Worm (Caenorhabditis elegans): Measurements from ENCODE around the gene glb-31.
A peak's percentile ranks its signal among the peaks of the same experiment; 100 is the strongest.

glb-31 gene

DNA sequence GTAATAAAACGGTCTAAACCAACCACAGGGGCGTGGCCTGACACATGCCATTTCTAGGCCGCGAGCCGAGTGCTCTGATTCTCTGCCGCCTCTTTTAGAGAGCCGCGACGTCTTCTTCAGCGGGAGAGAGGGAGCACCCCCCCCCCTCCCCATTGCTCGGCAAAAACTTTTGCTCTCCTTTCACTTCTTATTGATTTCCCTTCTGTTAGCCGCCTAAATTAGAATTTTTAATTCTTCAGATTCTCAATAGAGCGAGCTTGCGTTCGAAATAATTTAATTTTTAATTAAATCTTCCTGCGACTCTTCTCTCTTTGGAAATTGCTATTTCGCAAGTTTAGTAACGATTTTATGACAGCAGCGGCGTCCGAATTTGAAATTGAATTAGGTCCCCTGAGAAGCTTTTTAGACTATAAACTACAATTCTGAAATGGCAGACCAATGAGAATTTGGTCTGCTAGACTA, 21.8 kb upstream of the glb-31 start (continued):
- no peak for TF ChIP-seq daf-19 (GFP tag; conservative IDR thresholded peaks at IDR 0.05)
- peak; percentile 19 for TF ChIP-seq hlh-30 (tag; optimal IDR thresholded peaks at IDR 0.05; ENCODE audit: insufficient read depth)
- peak; percentile 72 for TF ChIP-seq mep-1 (tag; optimal IDR thresholded peaks at IDR 0.05)
- peak; percentile 1 for TF ChIP-seq ama-1 (optimal IDR thresholded peaks at IDR 0.05)
- TF ChIP-seq nhr-102 (tag; optimal IDR thresholded peaks at IDR 0.05): peak; percentile 32
- 0 out of 2 replicates have a peak, but pooled peaks have one; percentile 15 for TF ChIP-seq dmd-6 (GFP tag; IDR thresholded peaks at IDR 0.05)
- TF ChIP-seq dve-1 (tag; optimal IDR thresholded peaks at IDR 0.05; ENCODE audit: insufficient read depth): peak; percentile 14
- TF ChIP-seq unc-62 (GFP tag; optimal IDR thresholded peaks at IDR 0.05 in 1 of 2): peak in 1 of 2 experiments; percentile 62
- no peak for TF ChIP-seq unc-62 (tag; optimal IDR thresholded peaks at IDR 0.05)
- peak; percentile 66 for TF ChIP-seq hmg-1.1 (GFP tag; IDR thresholded peaks at IDR 0.05)
- TF ChIP-seq zip-2 (tag; optimal IDR thresholded peaks at IDR 0.05): no peak
- TF ChIP-seq unc-130 (GFP tag; optimal IDR thresholded peaks at IDR 0.05): peak; percentile 21
- no peak for TF ChIP-seq nhr-41 (GFP tag; IDR thresholded peaks at IDR 0.05)
- TF ChIP-seq rbr-2 (tag; optimal IDR thresholded peaks at IDR 0.05): peak; percentile 37
- no peak for TF ChIP-seq dmd-8 (GFP tag; IDR thresholded peaks at IDR 0.05)
- no peak for TF ChIP-seq lin-1 (GFP tag; IDR thresholded peaks at IDR 0.05)
- peak; percentile 40 for TF ChIP-seq mes-2 (tag; optimal IDR thresholded peaks at IDR 0.05; ENCODE audit: poor library complexity, severe bottlenecking)
- peak; percentile 22 for TF ChIP-seq F37D6.2 (tag; optimal IDR thresholded peaks at IDR 0.05)
- no peak for TF ChIP-seq egl-27 (tag; optimal IDR thresholded peaks at IDR 0.05)
- TF ChIP-seq lin-38 (GFP tag; IDR thresholded peaks at IDR 0.05): peak; percentile 81

DNA sequence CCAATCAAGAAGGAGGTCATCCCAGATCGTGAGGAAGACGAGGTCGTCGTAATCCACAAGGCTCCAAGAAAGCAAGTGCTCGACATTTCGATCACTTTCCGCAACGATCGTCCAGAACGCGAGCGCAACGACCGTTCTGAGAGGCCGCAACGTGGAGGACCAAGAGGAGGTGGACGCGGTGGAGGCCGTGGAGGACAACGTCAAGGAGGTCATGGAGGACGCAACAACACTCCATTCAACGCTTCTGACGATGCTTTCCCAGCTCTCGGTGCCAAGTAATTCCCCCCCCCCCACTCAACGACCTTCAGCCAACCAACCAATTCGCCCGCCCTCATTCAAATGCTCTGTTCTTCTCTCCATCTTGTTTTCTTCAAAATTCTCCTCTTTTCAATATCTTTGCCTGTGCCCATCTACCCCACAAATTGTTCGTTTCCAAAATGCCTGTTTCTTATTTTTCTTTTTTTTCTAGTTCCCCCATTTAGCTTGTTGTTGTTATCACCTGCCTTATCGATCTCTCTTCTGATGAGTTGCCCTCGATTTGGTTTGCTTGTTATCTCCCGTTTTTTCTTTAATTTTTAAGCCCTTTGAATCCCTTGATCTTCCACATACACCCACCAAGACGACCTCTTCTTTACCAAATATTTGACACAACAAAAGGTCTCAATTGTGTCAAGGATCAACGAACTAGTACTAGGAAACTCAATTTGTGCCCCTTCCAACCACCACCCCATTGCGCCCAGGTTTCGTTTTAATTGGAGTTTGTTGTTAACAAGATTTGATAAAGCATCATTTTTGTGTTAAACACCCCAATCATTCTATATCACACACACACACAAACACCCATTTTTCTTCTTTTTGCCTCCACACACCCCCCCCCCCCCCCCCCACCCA, 21.1 kb upstream of the glb-31 start:
- TF ChIP-seq jun-1 (tag; optimal IDR thresholded peaks at IDR 0.05): no peak
- no peak for TF ChIP-seq ama-1 (optimal IDR thresholded peaks at IDR 0.05)
- TF ChIP-seq mxl-3 (GFP tag; optimal IDR thresholded peaks at IDR 0.05): no peak
- peak; percentile 6 for TF ChIP-seq lin-13 (GFP tag; optimal IDR thresholded peaks at IDR 0.05)
- TF ChIP-seq D1046.2 (GFP tag; IDR thresholded peaks at IDR 0.05): no peak
- no peak for TF ChIP-seq mes-2 (tag; optimal IDR thresholded peaks at IDR 0.05; ENCODE audit: poor library complexity, severe bottlenecking)
- TF ChIP-seq daf-12 (tag; optimal IDR thresholded peaks at IDR 0.05): no peak
- TF ChIP-seq F37D6.2 (tag; optimal IDR thresholded peaks at IDR 0.05): no peak
- no peak for TF ChIP-seq hmg-1.1 (GFP tag; IDR thresholded peaks at IDR 0.05)
- peak; percentile 55 for TF ChIP-seq set-16 (GFP tag; IDR thresholded peaks at IDR 0.05)
- no peak for TF ChIP-seq zip-2 (tag; optimal IDR thresholded peaks at IDR 0.05)
- TF ChIP-seq spr-1 (tag; optimal IDR thresholded peaks at IDR 0.05): no peak
- TF ChIP-seq pha-4 (GFP tag; IDR thresholded peaks at IDR 0.05): no peak; the same call in 1 of the 2 replicates
- TF ChIP-seq pha-4 (tag; optimal IDR thresholded peaks at IDR 0.05): no peak
- no peak for TF ChIP-seq nhr-6 (tag; optimal IDR thresholded peaks at IDR 0.05)
- TF ChIP-seq spr-3 (GFP tag; optimal IDR thresholded peaks at IDR 0.05): no peak
- TF ChIP-seq rbr-2 (tag; optimal IDR thresholded peaks at IDR 0.05): no peak
- TF ChIP-seq tra-1 (GFP tag; IDR thresholded peaks at IDR 0.05): no peak
- 0 out of 4 replicates have a peak, but pooled peaks of 1 of the 2 experiments have one; percentile 53 for TF ChIP-seq madf-5 (GFP tag; IDR thresholded peaks at IDR 0.05)
- no peak for TF ChIP-seq nhr-77 (tag; optimal IDR thresholded peaks at IDR 0.05)
- 0 out of 2 replicates have a peak, but pooled peaks have one; percentile 10 for TF ChIP-seq Y105C5A.15 (GFP tag; IDR thresholded peaks at IDR 0.05)
- peak; percentile 34 for TF ChIP-seq aha-1 (tag)
- no peak for TF ChIP-seq nhr-28 (tag; optimal IDR thresholded peaks at IDR 0.05)
- no peak for TF ChIP-seq nhr-25 (tag; optimal IDR thresholded peaks at IDR 0.05; ENCODE audit: borderline replicate concordance, insufficient read depth)
- no peak for TF ChIP-seq ZK546.5 (tag; optimal IDR thresholded peaks at IDR 0.05)
- TF ChIP-seq nhr-42 (GFP tag; IDR thresholded peaks at IDR 0.05): no peak
- TF ChIP-seq egl-27 (tag; optimal IDR thresholded peaks at IDR 0.05): no peak
- no peak for TF ChIP-seq cey-2 (tag; optimal IDR thresholded peaks at IDR 0.05; ENCODE audit: borderline replicate concordance, insufficient read depth)
- no peak for TF ChIP-seq ceh-32 (tag; optimal IDR thresholded peaks at IDR 0.05; ENCODE audit: poor library complexity)
